Fruit fly (Drosophila melanogaster) whole organism, wandering third instar larva: ENCODE data around the gene Acer.

Experiments used
- CG32264 ChIP-seq: fragments of 200-800 bp; sonication (Bioruptor generic); optimal IDR thresholded peaks from 2 replicates; lab custom pipeline; 2016; ENCODE audit warnings: missing biosample characterization, missing genetic modification characterization
- CG9705 ChIP-seq: fragments of 200-800 bp; sonication (Bioruptor generic); optimal IDR thresholded peaks from 2 replicates; lab custom pipeline; 2018; ENCODE audit warnings: missing biosample characterization, mild to moderate bottlenecking, missing genetic modification characterization
- Dfd ChIP-seq: fragments of >200 bp; optimal IDR thresholded peaks from 2 replicates; lab custom pipeline; 2017; ENCODE audit warnings: missing biosample characterization, missing genetic modification characterization
- HLH106 ChIP-seq: fragments of 200-800 bp; optimal IDR thresholded peaks from 3 replicates; lab custom pipeline; 2019; ENCODE audit warnings: missing biosample characterization, mild to moderate bottlenecking, missing genetic modification characterization, moderate library complexity
- Hnf4 ChIP-seq: fragments of 200-800 bp; sonication (Bioruptor generic); optimal IDR thresholded peaks from 2 replicates; lab custom pipeline; 2016; ENCODE audit warnings: missing biosample characterization, mild to moderate bottlenecking, missing genetic modification characterization
- Jra ChIP-seq: sonication (Bioruptor generic); optimal IDR thresholded peaks from 2 replicates; lab custom pipeline; 2016; ENCODE audit warnings: missing biosample characterization, missing genetic modification characterization
- Mio ChIP-seq: sonication (Bioruptor generic); optimal IDR thresholded peaks from 2 replicates; lab custom pipeline; 2016; ENCODE audit warnings: missing biosample characterization, missing genetic modification characterization
- Myc ChIP-seq: fragments of >200 bp; optimal IDR thresholded peaks from 2 replicates; lab custom pipeline; 2017
- N ChIP-seq: fragments of >200 bp; optimal IDR thresholded peaks from 2 replicates; lab custom pipeline; 2018; ENCODE audit warnings: missing biosample characterization, missing external identifiers, missing genetic modification characterization
- OdsH ChIP-seq: fragments of 200-800 bp; sonication (Bioruptor generic); optimal IDR thresholded peaks from 2 replicates; lab custom pipeline; 2016; ENCODE audit warnings: missing biosample characterization, mild to moderate bottlenecking, missing genetic modification characterization
- Rel ChIP-seq, 2 experiments: fragments of 200-800 bp; sonication (Bioruptor generic) in 1 of 2; optimal IDR thresholded peaks; 2 replicates in 1 of 2; 3 replicates in 1 of 2; lab custom pipeline; 2016 to 2019; ENCODE audit warnings: mild to moderate bottlenecking in 2 of 2, missing biosample characterization in 2 of 2, missing genetic modification characterization in 2 of 2, moderate library complexity in 1 of 2
- Sp1 ChIP-seq: fragments of 200-800 bp; sonication (Bioruptor generic); optimal IDR thresholded peaks from 3 replicates; lab custom pipeline; 2019; ENCODE audit warnings: missing biosample characterization, mild to moderate bottlenecking, missing genetic modification characterization, moderate library complexity
- Vsx2 ChIP-seq: fragments of 200-300, 225-300 bp; sonication (Bioruptor generic); optimal IDR thresholded peaks from 2 replicates; lab custom pipeline; 2018; ENCODE audit warnings: missing biosample characterization, missing genetic modification characterization; ENCODE audit not compliant: partially characterized antibody
- br ChIP-seq: fragments of 200-800 bp; sonication (Bioruptor generic); optimal IDR thresholded peaks from 2 replicates; lab custom pipeline; 2016; ENCODE audit warnings: missing biosample characterization, missing genetic modification characterization
- brk ChIP-seq: fragments of 200-800 bp; sonication (Bioruptor generic); optimal IDR thresholded peaks from 2 replicates; lab custom pipeline; 2016; ENCODE audit warnings: missing biosample characterization, mild to moderate bottlenecking, missing genetic modification characterization
- dmrt93B ChIP-seq: fragments of 200-800 bp; sonication (Bioruptor generic); optimal IDR thresholded peaks from 2 replicates; lab custom pipeline; 2018; ENCODE audit warnings: missing biosample characterization, mild to moderate bottlenecking, missing genetic modification characterization
- dsf ChIP-seq: sonication (Bioruptor generic); optimal IDR thresholded peaks from 2 replicates; lab custom pipeline; 2016; ENCODE audit warnings: missing biosample characterization, missing genetic modification characterization, borderline replicate concordance
- ey ChIP-seq: fragments of 200-800 bp; sonication (Bioruptor generic); optimal IDR thresholded peaks from 2 replicates; lab custom pipeline; 2016; ENCODE audit warnings: missing biosample characterization, missing genetic modification characterization
- foxo ChIP-seq, 2 experiments: fragments of 200-800 bp; sonication (Bioruptor generic); optimal IDR thresholded peaks; 2 replicates in 1 of 2; 3 replicates in 1 of 2; lab custom pipeline; 2016 to 2017; ENCODE audit warnings: missing biosample characterization in 2 of 2, missing genetic modification characterization in 2 of 2
- fru ChIP-seq: fragments of 200-800 bp; sonication (Bioruptor generic); optimal IDR thresholded peaks from 3 replicates; lab custom pipeline; 2016; ENCODE audit warnings: missing biosample characterization, mild to moderate bottlenecking, missing genetic modification characterization
- h ChIP-seq: fragments of 200-800 bp; sonication (Bioruptor generic); optimal IDR thresholded peaks from 3 replicates; lab custom pipeline; 2016; ENCODE audit warnings: missing biosample characterization, mild to moderate bottlenecking, missing genetic modification characterization
- jim ChIP-seq: fragments of 175-275, 200-325 bp; sonication (Bioruptor generic); optimal IDR thresholded peaks from 2 replicates; lab custom pipeline; 2016; ENCODE audit warnings: missing biosample characterization, mild to moderate bottlenecking, missing genetic modification characterization
- psq ChIP-seq: fragments of 200-800 bp; sonication (Bioruptor generic); optimal IDR thresholded peaks from 3 replicates; lab custom pipeline; 2017; ENCODE audit warnings: missing biosample characterization, mild to moderate bottlenecking, missing genetic modification characterization, moderate library complexity
- rgr ChIP-seq: fragments of 200-800 bp; sonication (Bioruptor generic); optimal IDR thresholded peaks from 3 replicates; lab custom pipeline; 2016; ENCODE audit warnings: missing biosample characterization, mild to moderate bottlenecking, missing genetic modification characterization
- sage ChIP-seq: fragments of 200-800 bp; sonication (Bioruptor generic); optimal IDR thresholded peaks from 2 replicates; lab custom pipeline; 2016; ENCODE audit warnings: missing biosample characterization, mild to moderate bottlenecking, missing genetic modification characterization
- sv ChIP-seq: fragments of 200-800 bp; sonication (Bioruptor generic); optimal IDR thresholded peaks from 3 replicates; lab custom pipeline; 2016; ENCODE audit warnings: missing biosample characterization, missing genetic modification characterization
- tai ChIP-seq: sonication (Bioruptor generic); optimal IDR thresholded peaks from 2 replicates; lab custom pipeline; 2016; ENCODE audit warnings: missing biosample characterization, missing genetic modification characterization
- usp ChIP-seq: fragments of >200 bp; optimal IDR thresholded peaks from 2 replicates; lab custom pipeline; 2017; ENCODE audit warnings: missing biosample characterization, missing genetic modification characterization
- woc ChIP-seq: sonication (Bioruptor generic); optimal IDR thresholded peaks from 2 replicates; lab custom pipeline; 2016; ENCODE audit warnings: missing biosample characterization, mild to moderate bottlenecking, missing genetic modification characterization

The Acer gene

dm6 chr2L:8574947-8575346 is 53.2 kb downstream of the Acer start:
- peak; percentile 88 for TF ChIP-seq OdsH (GFP tag; lab: Kevin White, UChicago)
- peak; percentile 72 for TF ChIP-seq sage (GFP tag; lab: Kevin White, UChicago)
- peak; percentile 78 for TF ChIP-seq psq (GFP tag; lab: Kevin White, UChicago)
- TF ChIP-seq dsf (GFP tag; lab: Kevin White, UChicago): peak; percentile 33
- TF ChIP-seq Sp1 (GFP tag; lab: Kevin White, UChicago): peak; percentile 81
- no peak for TF ChIP-seq usp (GFP tag; lab: Kevin White, UChicago)
- TF ChIP-seq Rel (GFP tag; optimal IDR thresholded peaks at IDR 0.05; lab: Kevin White, UChicago): peak; percentile 72
- peak; percentile 30 for TF ChIP-seq Rel (tag; optimal IDR thresholded peaks at IDR 0.05; lab: Kevin White, UChicago)
- TF ChIP-seq CG9705: peak; percentile 34
- peak; percentile 88 for TF ChIP-seq rgr
- TF ChIP-seq Dfd (GFP tag; lab: Kevin White, UChicago): no peak
- peak; percentile 79 for TF ChIP-seq HLH106 (tag; lab: Kevin White, UChicago)
- no peak for TF ChIP-seq jim (GFP tag; lab: Kevin White, UChicago)
- peak; percentile 78 for TF ChIP-seq fru (GFP tag; lab: Kevin White, UChicago)
- no peak for TF ChIP-seq Mio (GFP tag; lab: Kevin White, UChicago)
- TF ChIP-seq Myc (lab: Kevin White, UChicago): no peak
- TF ChIP-seq Jra (GFP tag; lab: Kevin White, UChicago): peak; percentile 54
- TF ChIP-seq br (GFP tag; lab: Kevin White, UChicago): peak; percentile 73
- TF ChIP-seq ey (GFP tag; lab: Kevin White, UChicago): peak; percentile 79
- peak; percentile 77 for TF ChIP-seq Hnf4 (GFP tag; lab: Kevin White, UChicago)
- TF ChIP-seq tai (GFP tag; lab: Kevin White, UChicago): peak; percentile 59
- no peak for TF ChIP-seq N
- peak in 1 of 2 experiments; percentile 92 for TF ChIP-seq foxo (GFP tag; optimal IDR thresholded peaks at IDR 0.05; lab: Kevin White, UChicago)
- TF ChIP-seq woc: peak; percentile 21
- peak; percentile 72 for TF ChIP-seq sv (GFP tag; lab: Kevin White, UChicago)
- peak; percentile 38 for TF ChIP-seq CG32264
- TF ChIP-seq Vsx2 (GFP tag; lab: Kevin White, UChicago): no peak
- TF ChIP-seq brk (GFP tag; lab: Kevin White, UChicago): peak; percentile 80
- peak; percentile 89 for TF ChIP-seq h (GFP tag; lab: Kevin White, UChicago)
- TF ChIP-seq dmrt93B (GFP tag; lab: Kevin White, UChicago): peak; percentile 65
